Worm (Caenorhabditis elegans) whole organism, L1 larva: ENCODE measurements around the gene rsks-1.

ENCODE experiments used
- C34B4.2 ChIP-seq: sonication (generic microtip); optimal IDR thresholded peaks from 2 replicates; lab custom pipeline; 2017; ENCODE audit warnings: mild to moderate bottlenecking, missing genetic modification characterization, missing compliant biosample characterization
- aly-2 ChIP-seq: fragments of 150-350 bp; optimal IDR thresholded peaks from 2 replicates; lab custom pipeline; 2014; ENCODE audit warnings: missing biosample characterization, missing genetic modification characterization
- ceh-63 ChIP-seq: fragments of 200-800 bp; sonication (Bioruptor generic); optimal IDR thresholded peaks from 2 replicates; lab custom pipeline; 2018; ENCODE audit warnings: mild to moderate bottlenecking, missing genetic modification characterization, missing compliant biosample characterization
- dpl-1 ChIP-seq, 3 experiments: fragments of 150-350 bp in 2 of 3; sonication (generic microtip) in 1 of 3; optimal IDR thresholded peaks; 2 replicates each; lab custom pipeline; 2014 to 2017; ENCODE audit warnings: missing biosample characterization in 3 of 3, missing genetic modification characterization in 3 of 3, missing genetic modification reagents in 3 of 3
- dsc-1 ChIP-seq: sonication (generic microtip); optimal IDR thresholded peaks from 2 replicates; lab custom pipeline; 2016; ENCODE audit warnings: mild to moderate bottlenecking, missing genetic modification characterization, missing compliant biosample characterization
- efl-1 ChIP-seq, 4 experiments: fragments of 150-350 bp; optimal IDR thresholded peaks in 3 of 4; peaks in 1 of 4; 1 replicate in 1 of 4; 2 replicates in 3 of 4; lab custom pipeline; 2014; ENCODE audit warnings: missing biosample characterization in 2 of 4, missing genetic modification characterization in 2 of 4, missing genetic modification reagents in 2 of 4
- egl-27 ChIP-seq, 2 experiments: fragments of 150-350 bp in 1 of 2; sonication (generic microtip); optimal IDR thresholded peaks; 3 replicates each; lab custom pipeline; 2017 to 2018; ENCODE audit warnings: missing biosample characterization in 2 of 2, missing genetic modification characterization in 2 of 2, missing genetic modification reagents in 2 of 2
- ets-5 ChIP-seq: fragments of 200-800 bp; sonication (Bioruptor generic); IDR thresholded peaks from 2 replicates; pipeline ENCODE4 v1.3.6; 2022; ENCODE audit warnings: missing genetic modification characterization, missing compliant biosample characterization
- fkh-4 ChIP-seq: sonication (generic microtip); optimal IDR thresholded peaks from 2 replicates; lab custom pipeline; 2016; ENCODE audit warnings: missing compliant biosample characterization, missing genetic modification characterization, borderline replicate concordance
- fkh-8 ChIP-seq: sonication (generic microtip); optimal IDR thresholded peaks from 2 replicates; lab custom pipeline; 2016; ENCODE audit warnings: mild to moderate bottlenecking, missing genetic modification characterization, missing compliant biosample characterization
- fos-1 ChIP-seq: fragments of 150-350 bp; optimal IDR thresholded peaks from 2 replicates; lab custom pipeline; 2014; ENCODE audit warnings: missing biosample characterization, missing genetic modification characterization
- grh-1 ChIP-seq: fragments of 200-800 bp; sonication (Bioruptor generic); IDR thresholded peaks from 2 replicates; pipeline ENCODE4 v1.3.6; 2022; ENCODE audit warnings: missing genetic modification reagents, missing genetic modification characterization, missing compliant biosample characterization
- hlh-17 ChIP-seq: fragments of 200-800 bp; sonication (Bioruptor generic); optimal IDR thresholded peaks from 2 replicates; lab custom pipeline; 2018; ENCODE audit warnings: missing genetic modification characterization, mild to moderate bottlenecking, missing compliant biosample characterization, moderate library complexity, borderline replicate concordance
- hlh-4 ChIP-seq: sonication (generic microtip); optimal IDR thresholded peaks from 2 replicates; lab custom pipeline; 2016; ENCODE audit warnings: mild to moderate bottlenecking, missing genetic modification characterization, missing compliant biosample characterization
- hpl-2 ChIP-seq: fragments of 150-350 bp; optimal IDR thresholded peaks from 2 replicates; lab custom pipeline; 2014; ENCODE audit warnings: missing biosample characterization, missing genetic modification reagents, missing genetic modification characterization
- isw-1 ChIP-seq: fragments of 200-800 bp; sonication (Bioruptor generic); IDR thresholded peaks from 2 replicates; pipeline ENCODE4 v1.3.6; 2022; ENCODE audit warnings: missing genetic modification characterization, missing compliant biosample characterization
- lin-14 ChIP-seq: fragments of 200-800 bp; sonication (Bioruptor generic); optimal IDR thresholded peaks from 2 replicates; lab custom pipeline; 2018; ENCODE audit warnings: mild to moderate bottlenecking, missing genetic modification characterization, moderate library complexity, missing compliant biosample characterization
- lin-15B ChIP-seq: fragments of 150-350 bp; sonication (generic microtip); optimal IDR thresholded peaks from 3 replicates; lab custom pipeline; 2014; ENCODE audit warnings: missing biosample characterization, missing genetic modification characterization
- lsy-2 ChIP-seq, 2 experiments: fragments of 150-350 bp; optimal IDR thresholded peaks; 2 replicates each; lab custom pipeline; 2014; ENCODE audit warnings: missing biosample characterization in 2 of 2, missing genetic modification characterization in 2 of 2
- mdl-1 ChIP-seq, 2 experiments: fragments of 150-350 bp; optimal IDR thresholded peaks; 2 replicates each; lab custom pipeline; 2014 to 2017; ENCODE audit warnings: missing biosample characterization in 2 of 2, missing genetic modification characterization in 2 of 2, inconsistent platforms in 1 of 2
- nhr-28 ChIP-seq: fragments of 150-350 bp; optimal IDR thresholded peaks from 2 replicates; lab custom pipeline; 2014; ENCODE audit warnings: missing biosample characterization, missing genetic modification characterization
- nhr-47 ChIP-seq: sonication (generic microtip); optimal IDR thresholded peaks from 2 replicates; lab custom pipeline; 2016; ENCODE audit warnings: mild to moderate bottlenecking, missing genetic modification characterization, moderate library complexity, missing compliant biosample characterization
- nhr-84 ChIP-seq: sonication (generic microtip); optimal IDR thresholded peaks from 2 replicates; lab custom pipeline; 2017; ENCODE audit warnings: missing biosample characterization, missing genetic modification characterization
- rnt-1 ChIP-seq: sonication (generic microtip); optimal IDR thresholded peaks from 2 replicates; lab custom pipeline; 2016; ENCODE audit warnings: mild to moderate bottlenecking, missing genetic modification characterization, moderate library complexity, missing compliant biosample characterization
- swsn-7 ChIP-seq: sonication (generic microtip); optimal IDR thresholded peaks from 2 replicates; lab custom pipeline; 2016; ENCODE audit warnings: missing genetic modification characterization, missing compliant biosample characterization
- unc-62 ChIP-seq: fragments of 150-350 bp; optimal IDR thresholded peaks from 2 replicates; lab custom pipeline; 2014; ENCODE audit warnings: missing biosample characterization, missing genetic modification reagents, missing genetic modification characterization
- unc-86 ChIP-seq: sonication (generic microtip); optimal IDR thresholded peaks from 2 replicates; lab custom pipeline; 2016; ENCODE audit warnings: missing genetic modification characterization, missing compliant biosample characterization
- unc-98 ChIP-seq: fragments of 200-800 bp; sonication (Bioruptor generic); IDR thresholded peaks from 2 replicates; pipeline ENCODE4 v1.3.6; 2022; ENCODE audit warnings: missing genetic modification characterization, missing compliant biosample characterization
- zag-1 ChIP-seq: fragments of 150-350 bp; optimal IDR thresholded peaks from 2 replicates; lab custom pipeline; 2014; ENCODE audit warnings: missing biosample characterization, missing genetic modification characterization
- zip-4 ChIP-seq: fragments of 200-800 bp; sonication (Bioruptor generic); optimal IDR thresholded peaks from 2 replicates; lab custom pipeline; 2018; ENCODE audit warnings: mild to moderate bottlenecking, missing genetic modification characterization, moderate library complexity, missing compliant biosample characterization

Gene rsks-1

ce11 chrIII:11290554-11290953 lies 45.6 kb downstream of the rsks-1 start, which contains the start of the genes gly-9, mib-1 and smc-3 (continued):
- TF ChIP-seq zip-4 (GFP tag; lab: Kevin White, UChicago): no peak
- TF ChIP-seq isw-1 (GFP tag; lab: Robert Waterston, UW): peak; percentile 73
- TF ChIP-seq unc-98 (GFP tag; lab: Robert Waterston, UW): peak; percentile 85
- TF ChIP-seq lsy-2 (tag; optimal IDR thresholded peaks at IDR 0.05; lab: Kevin White, UChicago): peak; percentile 77 to 78
- no peak for TF ChIP-seq hpl-2 (GFP tag; lab: Kevin White, UChicago)
- peak; percentile 33 for TF ChIP-seq hlh-4 (tag; lab: Kevin White, UChicago)
- no peak for TF ChIP-seq hlh-17
- peak; percentile 87 to 91 (median 88) for TF ChIP-seq dpl-1 (GFP tag; optimal IDR thresholded peaks at IDR 0.05; lab: Kevin White, UChicago)
- no peak for TF ChIP-seq lin-14
- no peak for TF ChIP-seq nhr-28 (tag; lab: Kevin White, UChicago)
- TF ChIP-seq rnt-1 (tag; lab: Kevin White, UChicago): peak; percentile 98
- TF ChIP-seq fkh-8 (tag; lab: Kevin White, UChicago): peak; percentile 82
- peak; percentile 70 for TF ChIP-seq lin-15B (tag; lab: Kevin White, UChicago)
- TF ChIP-seq mdl-1 (tag; optimal IDR thresholded peaks at IDR 0.05; lab: Kevin White, UChicago): peak in 1 of 2 experiments; percentile 51
- no peak for TF ChIP-seq fos-1 (tag; lab: Kevin White, UChicago)
- peak; percentile 73 for TF ChIP-seq unc-86 (tag; lab: Kevin White, UChicago)
- peak; percentile 89 for TF ChIP-seq dsc-1
- no peak for TF ChIP-seq C34B4.2 (tag; lab: Kevin White, UChicago)
- TF ChIP-seq egl-27 (tag; optimal IDR thresholded peaks at IDR 0.05; lab: Kevin White, UChicago): no peak
- TF ChIP-seq grh-1 (GFP tag; lab: Robert Waterston, UW): no peak
- TF ChIP-seq ets-5 (GFP tag; lab: Robert Waterston, UW): no peak
- no peak for TF ChIP-seq unc-62 (GFP tag; lab: Kevin White, UChicago)
- peak; percentile 19 for TF ChIP-seq ceh-63 (GFP tag; lab: Kevin White, UChicago)
- TF ChIP-seq nhr-84 (tag; lab: Kevin White, UChicago): no peak
- peak; percentile 90 for TF ChIP-seq nhr-47 (tag; lab: Kevin White, UChicago)
- no peak for TF ChIP-seq zag-1
- peak; percentile 81 for TF ChIP-seq swsn-7 (tag; lab: Kevin White, UChicago)
- TF ChIP-seq efl-1 (optimal IDR thresholded peaks at IDR 0.05; lab: Kevin White, UChicago): peak; percentile 82 to 89
- peak; percentile 91 to 98 for TF ChIP-seq efl-1 (GFP tag; optimal IDR thresholded peaks at IDR 0.05 in 1 of 2; lab: Kevin White, UChicago)
- TF ChIP-seq fkh-4 (tag; lab: Kevin White, UChicago): peak; percentile 96
- no peak for TF ChIP-seq aly-2 (tag; lab: Kevin White, UChicago)
